Worm (Caenorhabditis elegans) whole organism, L3 larva: ENCODE data around the gene egl-27.

ENCODE experiments used
- ZK546.5 ChIP-seq: sonication (generic microtip); optimal IDR thresholded peaks from 2 replicates; lab custom pipeline; 2017; ENCODE audit warnings: missing biosample characterization, missing genetic modification characterization
- ama-1 ChIP-seq: fragments of 150-350 bp; optimal IDR thresholded peaks from 2 replicates; lab custom pipeline; 2018
- ceh-16 ChIP-seq: sonication (generic microtip); optimal IDR thresholded peaks from 2 replicates; lab custom pipeline; 2017; ENCODE audit warnings: missing biosample characterization, missing genetic modification characterization
- ceh-9 ChIP-seq: sonication (generic microtip); optimal IDR thresholded peaks from 2 replicates; lab custom pipeline; 2018; ENCODE audit warnings: missing biosample characterization, missing genetic modification characterization
- egl-27 ChIP-seq: sonication (generic microtip); optimal IDR thresholded peaks from 4 replicates; lab custom pipeline; 2017; ENCODE audit warnings: missing biosample characterization, missing genetic modification reagents, missing genetic modification characterization
- egl-5 ChIP-seq: fragments of 150-350 bp; optimal IDR thresholded peaks from 2 replicates; lab custom pipeline; 2017; ENCODE audit warnings: missing biosample characterization, missing genetic modification reagents, missing genetic modification characterization, inconsistent platforms
- elt-1 ChIP-seq: fragments of 150-350 bp; optimal IDR thresholded peaks from 2 replicates; lab custom pipeline; 2014; ENCODE audit warnings: missing biosample characterization, missing genetic modification characterization
- elt-2 ChIP-seq: sonication (generic microtip); optimal IDR thresholded peaks from 2 replicates; lab custom pipeline; 2016; ENCODE audit warnings: missing genetic modification reagents, mild to moderate bottlenecking, missing genetic modification characterization, missing compliant biosample characterization
- eor-1 ChIP-seq, 2 experiments: fragments of 150-350 bp; optimal IDR thresholded peaks; 2 replicates each; lab custom pipeline; 2014 to 2018; ENCODE audit warnings: missing biosample characterization in 2 of 2, missing genetic modification characterization in 2 of 2
- jun-1 ChIP-seq: fragments of 150-350 bp; optimal IDR thresholded peaks from 2 replicates; lab custom pipeline; 2014; ENCODE audit warnings: missing biosample characterization, missing genetic modification reagents, missing genetic modification characterization
- lin-39 ChIP-seq: fragments of 150-350 bp; optimal IDR thresholded peaks from 2 replicates; lab custom pipeline; 2018; ENCODE audit warnings: missing biosample characterization, missing genetic modification reagents, missing genetic modification characterization
- lsy-12 ChIP-seq: sonication (generic microtip); optimal IDR thresholded peaks from 2 replicates; lab custom pipeline; 2016; ENCODE audit warnings: mild to moderate bottlenecking, missing genetic modification characterization, missing compliant biosample characterization
- mdl-1 ChIP-seq: fragments of 150-350 bp; optimal IDR thresholded peaks from 2 replicates; lab custom pipeline; 2014; ENCODE audit warnings: missing biosample characterization, missing genetic modification characterization
- mml-1 ChIP-seq: fragments of 150-350 bp; sonication (generic microtip); optimal IDR thresholded peaks from 3 replicates; lab custom pipeline; 2014; ENCODE audit warnings: missing biosample characterization, missing genetic modification characterization
- nfya-1 ChIP-seq: sonication (generic microtip); optimal IDR thresholded peaks from 2 replicates; lab custom pipeline; 2017; ENCODE audit warnings: missing genetic modification characterization, mild to moderate bottlenecking, missing compliant biosample characterization, antibody characterized with exemption, moderate library complexity; ENCODE audit not compliant: insufficient read depth
- nhr-11 ChIP-seq: fragments of 150-350 bp; optimal IDR thresholded peaks from 2 replicates; lab custom pipeline; 2014; ENCODE audit warnings: missing biosample characterization, missing genetic modification characterization
- nhr-12 ChIP-seq: fragments of 150-350 bp; optimal IDR thresholded peaks from 2 replicates; lab custom pipeline; 2014; ENCODE audit warnings: missing biosample characterization, missing genetic modification characterization
- nhr-23 ChIP-seq: fragments of 150-350 bp; optimal IDR thresholded peaks from 2 replicates; lab custom pipeline; 2014; ENCODE audit warnings: missing biosample characterization, missing genetic modification reagents, missing genetic modification characterization
- nhr-25 ChIP-seq: sonication (generic microtip); optimal IDR thresholded peaks from 2 replicates; lab custom pipeline; 2017; ENCODE audit warnings: missing biosample characterization, missing genetic modification characterization
- nhr-43 ChIP-seq: sonication (generic microtip); optimal IDR thresholded peaks from 2 replicates; lab custom pipeline; 2016; ENCODE audit warnings: mild to moderate bottlenecking, missing genetic modification characterization, missing compliant biosample characterization; ENCODE audit not compliant: poor library complexity, severe bottlenecking
- nhr-67 ChIP-seq: fragments of 150-350 bp; optimal IDR thresholded peaks from 2 replicates; lab custom pipeline; 2014; ENCODE audit warnings: missing biosample characterization, missing genetic modification characterization
- nhr-77 ChIP-seq: fragments of 150-350 bp; optimal IDR thresholded peaks from 2 replicates; lab custom pipeline; 2014; ENCODE audit warnings: missing biosample characterization, missing genetic modification characterization
- pha-4 ChIP-seq: fragments of 150-350 bp; optimal IDR thresholded peaks from 2 replicates; lab custom pipeline; 2014; ENCODE audit warnings: missing biosample characterization, missing genetic modification reagents, missing genetic modification characterization
- pqm-1 ChIP-seq: fragments of 150-350 bp; optimal IDR thresholded peaks from 2 replicates; lab custom pipeline; 2017; ENCODE audit warnings: missing biosample characterization, missing genetic modification characterization, inconsistent platforms
- snpc-4 ChIP-seq: fragments of 150-350 bp; optimal IDR thresholded peaks from 2 replicates; lab custom pipeline; 2014; ENCODE audit warnings: missing biosample characterization, missing genetic modification characterization
- tbx-2 ChIP-seq: sonication (generic microtip); optimal IDR thresholded peaks from 2 replicates; lab custom pipeline; 2016; ENCODE audit warnings: mild to moderate bottlenecking, missing genetic modification characterization, missing compliant biosample characterization
- unc-62 ChIP-seq: fragments of 150-350 bp; sonication (generic microtip); optimal IDR thresholded peaks from 4 replicates; lab custom pipeline; 2014; ENCODE audit warnings: missing biosample characterization, missing genetic modification reagents, missing genetic modification characterization
- ztf-11 ChIP-seq: fragments of 150-350 bp; optimal IDR thresholded peaks from 2 replicates; lab custom pipeline; 2014; ENCODE audit warnings: missing biosample characterization, missing genetic modification characterization
- ztf-4 ChIP-seq: fragments of 150-350 bp; optimal IDR thresholded peaks from 2 replicates; lab custom pipeline; 2014; ENCODE audit warnings: missing biosample characterization, missing genetic modification characterization

Gene egl-27

DNA sequence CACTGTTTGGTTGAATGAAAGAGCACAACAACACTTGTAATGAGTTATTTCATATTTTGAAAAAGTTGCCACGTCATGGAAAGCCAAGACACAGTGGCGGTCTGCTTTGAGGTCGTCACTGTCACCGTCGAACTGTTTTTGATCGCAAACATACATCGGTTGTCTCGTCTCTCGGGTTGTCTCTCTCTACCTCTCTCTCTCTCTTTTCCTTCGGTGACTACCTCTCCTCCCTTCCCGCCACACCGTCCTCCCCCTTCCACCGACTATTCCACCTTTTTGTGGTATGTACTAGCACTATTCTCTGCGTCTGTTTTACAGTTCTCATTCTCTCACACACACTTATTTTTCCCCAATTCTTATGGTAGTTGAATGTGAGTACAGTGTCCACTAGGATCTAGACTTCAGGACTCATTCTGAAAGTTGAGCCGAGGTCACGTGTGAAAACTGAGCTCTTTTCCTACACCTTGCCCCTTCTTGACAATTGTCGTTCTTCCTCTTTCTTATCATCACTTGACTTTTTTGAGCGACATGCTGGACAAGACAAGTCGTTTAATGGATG is 948 bp upstream of the egl-27 start:
- TF ChIP-seq nhr-12 (no peak), elt-2 (tag; lab: Kevin White, UChicago) (peak; percentile 69), eor-1 (tag; optimal IDR thresholded peaks at IDR 0.05; lab: Kevin White, UChicago) (no peak), pha-4 (tag; lab: Kevin White, UChicago) (peak; percentile 70), ama-1 (no peak), pqm-1 (tag; lab: Kevin White, UChicago) (peak; percentile 44), nfya-1 (tag; lab: Kevin White, UChicago) (peak; percentile 6), nhr-11 (tag; lab: Kevin White, UChicago) (no peak), nhr-25 (peak; percentile 70), jun-1 (tag; lab: Kevin White, UChicago) (peak; percentile 7), nhr-23 (tag; lab: Kevin White, UChicago) (peak; percentile 12), ceh-9 (tag; lab: Kevin White, UChicago) (no peak), egl-27 (tag; lab: Kevin White, UChicago) (no peak)

DNA sequence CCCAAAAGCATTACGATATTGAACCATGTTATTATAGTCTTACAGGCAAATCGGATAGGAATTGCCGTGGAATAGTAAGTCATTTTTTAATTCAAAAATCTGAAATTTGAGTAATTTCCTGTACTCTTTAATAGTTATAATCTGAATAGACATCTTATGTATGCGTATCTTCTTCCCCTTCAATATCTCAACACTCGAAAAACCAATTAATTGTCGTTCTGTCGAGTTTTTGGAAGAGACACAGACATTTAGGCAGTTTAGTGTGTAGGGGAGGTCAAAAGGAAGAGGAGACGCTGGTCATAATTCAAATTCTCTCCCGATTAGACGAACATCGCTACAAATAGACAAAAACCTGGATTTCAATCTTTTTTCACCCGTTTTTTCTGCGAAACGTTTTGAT is 692 bp downstream of the egl-27 start:
- no peak for TF ChIP-seq jun-1 (tag; lab: Kevin White, UChicago)
- no peak for TF ChIP-seq lsy-12 (tag; lab: Kevin White, UChicago)
- peak; percentile 37 for TF ChIP-seq nfya-1 (tag; lab: Kevin White, UChicago)
- TF ChIP-seq lin-39 (tag; lab: Kevin White, UChicago): peak; percentile 35
- no peak for TF ChIP-seq pqm-1 (tag; lab: Kevin White, UChicago)
- TF ChIP-seq ama-1: no peak
- TF ChIP-seq nhr-43 (tag; lab: Kevin White, UChicago): peak; percentile 39
- peak; percentile 85 for TF ChIP-seq egl-5 (tag; lab: Kevin White, UChicago)
- no peak for TF ChIP-seq tbx-2 (tag; lab: Kevin White, UChicago)
- no peak for TF ChIP-seq nhr-77
- peak; percentile 23 for TF ChIP-seq elt-2 (tag; lab: Kevin White, UChicago)
- TF ChIP-seq ztf-4 (tag; lab: Kevin White, UChicago): no peak
- TF ChIP-seq nhr-23 (tag; lab: Kevin White, UChicago): peak; percentile 78
- no peak for TF ChIP-seq mml-1
- no peak for TF ChIP-seq ceh-16 (tag; lab: Kevin White, UChicago)
- TF ChIP-seq ZK546.5 (tag; lab: Kevin White, UChicago): no peak
- peak; percentile 72 for TF ChIP-seq unc-62
- TF ChIP-seq nhr-67 (tag; lab: Kevin White, UChicago): no peak
- peak; percentile 74 for TF ChIP-seq elt-1 (tag; lab: Kevin White, UChicago)
- TF ChIP-seq mdl-1 (tag; lab: Kevin White, UChicago): no peak
- peak; percentile 10 for TF ChIP-seq snpc-4
- no peak for TF ChIP-seq eor-1 (tag; optimal IDR thresholded peaks at IDR 0.05; lab: Kevin White, UChicago)
- peak; percentile 84 for TF ChIP-seq nhr-25
- TF ChIP-seq ztf-11 (tag; lab: Kevin White, UChicago): no peak
- TF ChIP-seq, all 47 proteins: peak for 10

DNA sequence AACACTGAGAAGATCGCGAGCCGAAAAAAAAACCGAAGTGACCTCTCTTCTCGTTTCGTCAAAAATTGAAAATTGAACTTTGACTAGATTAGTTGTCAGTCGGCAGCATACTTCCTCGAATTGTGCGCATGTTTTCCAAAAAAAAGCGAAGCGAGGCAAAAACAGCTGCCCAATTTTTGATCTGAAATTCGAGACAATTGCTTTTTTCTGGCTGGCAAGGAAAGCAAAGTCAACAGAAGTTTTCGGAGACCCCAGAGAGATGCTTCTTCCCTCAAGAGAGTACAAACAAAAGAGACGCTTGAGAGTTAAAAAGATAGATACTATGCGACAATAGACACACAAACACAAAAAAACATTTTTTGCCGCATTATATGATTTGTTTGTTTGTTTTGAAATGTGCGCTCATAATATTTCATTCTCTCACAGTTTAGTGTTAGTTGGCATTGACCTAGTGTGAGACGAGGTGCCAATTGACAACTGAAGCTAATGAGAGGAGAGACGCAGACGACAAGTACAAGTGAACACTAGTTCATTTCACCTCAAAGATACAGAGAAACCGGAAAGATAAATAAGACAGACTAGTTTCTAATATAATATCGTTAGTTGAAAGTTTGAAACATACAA is 1.3 kb downstream of the egl-27 start:
- TF ChIP-seq ama-1: no peak
- peak; percentile 95 for TF ChIP-seq egl-27 (tag; lab: Kevin White, UChicago)
- peak; percentile 95 for TF ChIP-seq pha-4 (tag; lab: Kevin White, UChicago)
- peak; percentile 47 for TF ChIP-seq nhr-23 (tag; lab: Kevin White, UChicago)
- TF ChIP-seq nhr-25: peak; percentile 73
- TF ChIP-seq unc-62: peak; percentile 46

ce11 chrII:6836762-6837566 is 2.2 kb downstream of the egl-27 start:
- TF ChIP-seq nhr-23 (tag; lab: Kevin White, UChicago) (peak; percentile 35), pha-4 (tag; lab: Kevin White, UChicago) (peak; percentile 98), nhr-25 (peak; percentile 42), ceh-9 (tag; lab: Kevin White, UChicago) (no peak), jun-1 (tag; lab: Kevin White, UChicago) (peak; percentile 9), mdl-1 (tag; lab: Kevin White, UChicago) (no peak), elt-2 (tag; lab: Kevin White, UChicago) (peak; percentile 67)
